Worm (Caenorhabditis elegans): ENCODE data around the gene Y53G8AL.4.

Y53G8AL.4 gene

ce11 chrIII:3248307-3249037, 2.0 kb downstream of the Y53G8AL.4 start, which contains the start of gene nduf-9 (continued):
- TF ChIP-seq hmg-1.1 (GFP tag; IDR thresholded peaks at IDR 0.05) (peak; percentile 8; the same call in 1 of the 2 replicates), ceh-62 (tag; optimal IDR thresholded peaks at IDR 0.05) (no peak), daf-8 (GFP tag; IDR thresholded peaks at IDR 0.05) (no peak), nhr-28 (tag; optimal IDR thresholded peaks at IDR 0.05) (no peak), mxl-2 (GFP tag; conservative IDR thresholded peaks at IDR 0.05) (no peak), skn-1 (tag; optimal IDR thresholded peaks at IDR 0.05) (no peak), attf-4 (tag; optimal IDR thresholded peaks at IDR 0.05) (no peak), mes-2 (tag; optimal IDR thresholded peaks at IDR 0.05; ENCODE audit: poor library complexity, severe bottlenecking) (peak; percentile 83), aha-1 (tag) (peak; percentile 53), ctbp-1 (GFP tag; IDR thresholded peaks at IDR 0.05) (no peak), F10B5.3 (tag; optimal IDR thresholded peaks at IDR 0.05) (no peak)

ce11 chrIII:3242379-3242778, 8.1 kb downstream of the Y53G8AL.4 start:
- TF ChIP-seq ceh-28 (tag; optimal IDR thresholded peaks at IDR 0.05) (peak; percentile 89), gei-8 (GFP tag; optimal IDR thresholded peaks at IDR 0.05) (no peak)

DNA sequence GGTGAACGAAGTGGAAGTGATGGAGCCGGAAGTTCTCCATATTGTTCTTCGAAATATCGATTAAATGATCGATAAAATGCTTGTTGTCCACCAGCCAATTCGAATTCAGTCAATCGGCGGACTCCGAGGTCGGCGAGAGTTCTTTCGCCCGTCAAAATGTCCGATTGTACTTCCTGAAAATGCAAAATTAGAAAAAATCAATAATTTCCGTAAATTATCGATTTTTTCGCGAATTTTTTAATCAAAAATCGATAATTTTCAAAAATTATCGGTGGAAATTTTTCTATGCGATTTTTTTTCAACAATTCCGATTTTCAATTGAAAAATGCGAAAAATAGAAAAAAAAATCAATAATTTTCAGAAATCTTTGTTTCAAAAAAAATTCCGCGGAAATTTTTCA, 8.5 kb downstream of the Y53G8AL.4 start:
- TF ChIP-seq nhr-6 (tag; optimal IDR thresholded peaks at IDR 0.05) (no peak), ceh-20 (GFP tag; IDR thresholded peaks at IDR 0.05) (no peak), skn-1 (tag; optimal IDR thresholded peaks at IDR 0.05) (no peak), ceh-28 (tag; optimal IDR thresholded peaks at IDR 0.05) (peak; percentile 57)

- TF ChIP-seq hlh-11 (tag; optimal IDR thresholded peaks at IDR 0.05) (no peak), ceh-28 (tag; optimal IDR thresholded peaks at IDR 0.05) (peak; percentile 31), nhr-237 (tag; optimal IDR thresholded peaks at IDR 0.05) (no peak), nhr-10 (tag; optimal IDR thresholded peaks at IDR 0.05) (no peak), mxl-2 (GFP tag; conservative IDR thresholded peaks at IDR 0.05) (no peak), tag-97 (GFP tag; IDR thresholded peaks at IDR 0.05) (no peak)
These were observed 9.1 kb downstream of the Y53G8AL.4 start for ce11 chrIII:3241361-3241760.

DNA sequence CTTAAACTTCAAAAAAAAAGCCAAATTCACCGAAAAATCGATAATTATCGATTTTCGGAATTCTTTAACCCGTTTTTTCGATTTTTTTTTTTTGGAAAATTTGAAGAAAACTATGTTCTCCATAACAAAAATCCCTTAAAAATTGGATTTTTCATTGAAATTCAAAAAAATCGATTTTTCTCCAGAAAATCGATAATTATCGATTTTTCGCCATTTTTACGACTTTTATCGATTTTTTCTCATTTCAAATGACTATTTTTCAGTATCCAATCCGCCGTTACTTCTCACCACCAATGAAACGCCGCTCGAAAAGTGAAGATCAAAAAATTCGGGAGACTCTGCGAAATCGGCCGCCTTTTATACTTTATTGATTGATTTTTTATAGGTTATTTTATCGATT, 9.6 kb downstream of the Y53G8AL.4 start:
- TF ChIP-seq ceh-28 (tag; optimal IDR thresholded peaks at IDR 0.05) (peak; percentile 88), ZK546.5 (tag; optimal IDR thresholded peaks at IDR 0.05) (no peak), aha-1 (tag) (peak; percentile 15), daf-8 (GFP tag; IDR thresholded peaks at IDR 0.05) (no peak), unc-62 (GFP tag; optimal IDR thresholded peaks at IDR 0.05 in 1 of 2) (peak in 1 of 2 experiments; percentile 10), unc-62 (tag; optimal IDR thresholded peaks at IDR 0.05) (no peak)

- no peak for TF ChIP-seq unc-62 (GFP tag; optimal IDR thresholded peaks at IDR 0.05 in 1 of 2)
- TF ChIP-seq unc-62 (tag; optimal IDR thresholded peaks at IDR 0.05), result no peak
- TF ChIP-seq nhr-76 (tag; optimal IDR thresholded peaks at IDR 0.05), result no peak
- peak; percentile 71 for TF ChIP-seq set-16 (GFP tag; IDR thresholded peaks at IDR 0.05)
- no peak for TF ChIP-seq mdl-1 (tag; optimal IDR thresholded peaks at IDR 0.05)
These were observed 17.7 kb downstream of the Y53G8AL.4 start, which contains the start of gene Y53G8AL.1 for ce11 chrIII:3232650-3233152. Y53G8AL.1 (plus strand) TSS chrIII:3233102.

DNA sequence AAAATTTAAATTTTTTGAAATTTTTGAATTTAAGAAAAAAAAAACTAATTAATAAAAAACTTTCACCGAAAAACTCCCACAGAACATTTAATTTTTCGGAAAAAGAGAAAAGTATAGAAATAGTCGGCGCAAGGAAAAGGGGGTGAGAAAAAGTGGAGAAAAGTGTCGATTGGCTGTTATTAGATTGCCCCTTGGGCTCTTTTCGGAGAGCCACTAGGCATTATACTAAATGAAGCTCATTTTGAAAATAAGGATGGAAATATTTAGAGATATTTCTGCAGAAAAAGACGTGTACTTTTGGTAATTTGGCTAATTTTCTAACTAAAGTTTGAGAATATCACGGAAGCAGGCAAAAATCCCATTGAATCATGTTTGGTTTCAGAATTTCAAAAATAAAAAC, 26.3 kb downstream of the Y53G8AL.4 start:
- TF ChIP-seq dmd-8 (GFP tag; IDR thresholded peaks at IDR 0.05) (no peak), D1046.2 (GFP tag; IDR thresholded peaks at IDR 0.05) (no peak), lin-39 (tag; optimal IDR thresholded peaks at IDR 0.05) (no peak), F44E2.7 (GFP tag; IDR thresholded peaks at IDR 0.05) (no peak), T20F7.1 (GFP tag; optimal IDR thresholded peaks at IDR 0.05) (no peak), mdl-1 (tag; optimal IDR thresholded peaks at IDR 0.05) (no peak), ztf-11 (tag; optimal IDR thresholded peaks at IDR 0.05) (no peak), mes-2 (tag; optimal IDR thresholded peaks at IDR 0.05; ENCODE audit: poor library complexity, severe bottlenecking) (no peak), gei-8 (GFP tag; optimal IDR thresholded peaks at IDR 0.05) (no peak), snpc-4 (tag; optimal IDR thresholded peaks at IDR 0.05) (no peak), Y5F2A.4 (GFP tag; optimal IDR thresholded peaks at IDR 0.05) (no peak), spr-3 (GFP tag; optimal IDR thresholded peaks at IDR 0.05) (no peak), egl-43 (GFP tag; IDR thresholded peaks at IDR 0.05) (no peak), tag-97 (GFP tag; IDR thresholded peaks at IDR 0.05) (no peak), fkh-10 (GFP tag; optimal IDR thresholded peaks at IDR 0.05) (no peak)
